Worm (Caenorhabditis elegans): ENCODE measurements around the gene F28C6.10.

The F28C6.10 gene

ce11 chrII:8642376-8642775 lies 34.6 kb downstream of the F28C6.10 start:
- TF ChIP-seq pha-4 (tag; optimal IDR thresholded peaks at IDR 0.05) (no peak), nhr-12 (tag; optimal IDR thresholded peaks at IDR 0.05) (no peak), unc-39 (tag; optimal IDR thresholded peaks at IDR 0.05) (no peak), zip-8 (tag; optimal IDR thresholded peaks at IDR 0.05) (no peak), blmp-1 (tag; optimal IDR thresholded peaks at IDR 0.05) (peak; percentile 86)

- TF ChIP-seq unc-62 (GFP tag; optimal IDR thresholded peaks at IDR 0.05) (peak; percentile 2), unc-120 (tag; optimal IDR thresholded peaks at IDR 0.05; ENCODE audit: poor library complexity, severe bottlenecking) (no peak), nhr-2 (tag; optimal IDR thresholded peaks at IDR 0.05) (no peak), ces-1 (GFP tag; optimal IDR thresholded peaks at IDR 0.05) (peak; percentile 60), sem-2 (GFP tag; optimal IDR thresholded peaks at IDR 0.05) (no peak)
These were observed 36.0 kb downstream of the F28C6.10 start for ce11 chrII:8643627-8644356.

ce11 chrII:8646437-8646836 lies 38.7 kb downstream of the F28C6.10 start:
- TF ChIP-seq blmp-1 (tag; optimal IDR thresholded peaks at IDR 0.05), result no peak
- TF ChIP-seq ces-1 (GFP tag; optimal IDR thresholded peaks at IDR 0.05), result no peak
- no peak for TF ChIP-seq lin-32 (GFP tag; optimal IDR thresholded peaks at IDR 0.05)
- TF ChIP-seq ceh-39 (tag; optimal IDR thresholded peaks at IDR 0.05), result no peak
- TF ChIP-seq ztf-11 (tag; optimal IDR thresholded peaks at IDR 0.05), result no peak
- TF ChIP-seq nhr-12 (tag; optimal IDR thresholded peaks at IDR 0.05), result no peak
- no peak for TF ChIP-seq elt-3 (tag; optimal IDR thresholded peaks at IDR 0.05)
- no peak for TF ChIP-seq pha-4 (tag; optimal IDR thresholded peaks at IDR 0.05)
- no peak for TF ChIP-seq unc-39 (tag; optimal IDR thresholded peaks at IDR 0.05)

ce11 chrII:8648843-8649242 lies 41.1 kb downstream of the F28C6.10 start:
- TF ChIP-seq elt-3 (tag; optimal IDR thresholded peaks at IDR 0.05) (no peak), ceh-39 (tag; optimal IDR thresholded peaks at IDR 0.05) (no peak), snpc-4 (tag; optimal IDR thresholded peaks at IDR 0.05) (no peak), nhr-76 (tag; optimal IDR thresholded peaks at IDR 0.05) (no peak), unc-120 (tag; optimal IDR thresholded peaks at IDR 0.05; ENCODE audit: poor library complexity, severe bottlenecking) (no peak), cnd-1 (tag; optimal IDR thresholded peaks at IDR 0.05) (no peak), unc-39 (tag; optimal IDR thresholded peaks at IDR 0.05) (no peak)

- no peak for TF ChIP-seq snpc-4 (tag; optimal IDR thresholded peaks at IDR 0.05)
- no peak for TF ChIP-seq hlh-1 (tag; optimal IDR thresholded peaks at IDR 0.05)
- no peak for TF ChIP-seq nhr-237 (tag; optimal IDR thresholded peaks at IDR 0.05)
- TF ChIP-seq tbx-8 (GFP tag; optimal IDR thresholded peaks at IDR 0.05), result no peak
- TF ChIP-seq bed-3 (GFP tag; optimal IDR thresholded peaks at IDR 0.05), result no peak
- no peak for TF ChIP-seq lin-13 (tag; optimal IDR thresholded peaks at IDR 0.05)
- no peak for TF ChIP-seq lsy-2 (tag; optimal IDR thresholded peaks at IDR 0.05)
- TF ChIP-seq blmp-1 (tag; optimal IDR thresholded peaks at IDR 0.05), result no peak
- no peak for TF ChIP-seq sem-2 (GFP tag; optimal IDR thresholded peaks at IDR 0.05)
- no peak for TF ChIP-seq ces-1 (GFP tag; optimal IDR thresholded peaks at IDR 0.05)
- no peak for TF ChIP-seq cnd-1 (tag; optimal IDR thresholded peaks at IDR 0.05)
These were observed 42.9 kb downstream of the F28C6.10 start, which contains the start of gene pyr-1 for ce11 chrII:8650644-8651159. Gene pyr-1 (plus strand): TSS chrII:8651109.
